Fruit fly (Drosophila melanogaster) whole organism, prepupa: ENCODE data around the gene CG2247.
A peak's percentile ranks its signal among the peaks of the same experiment; 100 is the strongest.

ENCODE experiments used
- Blimp-1 ChIP-seq: fragments of 200-800 bp; sonication (Bioruptor generic); optimal IDR thresholded peaks from 3 replicates; lab custom pipeline; 2017; ENCODE audit warnings: missing biosample characterization, missing genetic modification characterization, mild to moderate bottlenecking, moderate library complexity, missing genetic modification reagents
- CG10631 ChIP-seq: fragments of 200-800 bp; sonication (Bioruptor generic); optimal IDR thresholded peaks from 2 replicates; lab custom pipeline; 2016; ENCODE audit warnings: missing biosample characterization, missing genetic modification characterization
- CG10669 ChIP-seq: fragments of 200-800 bp; sonication (Bioruptor generic); optimal IDR thresholded peaks from 3 replicates; lab custom pipeline; 2018; ENCODE audit warnings: missing biosample characterization, mild to moderate bottlenecking, missing genetic modification characterization, moderate library complexity
- CG11294 ChIP-seq: fragments of 200-800 bp; sonication (Bioruptor generic); IDR thresholded peaks from 2 replicates; pipeline ENCODE4 v1.3.6; 2022; ENCODE audit warnings: missing biosample characterization, missing genetic modification characterization
- CG11762 ChIP-seq: fragments of 200-800 bp; sonication (Bioruptor generic); optimal IDR thresholded peaks from 3 replicates; lab custom pipeline; 2016; ENCODE audit warnings: missing biosample characterization, missing genetic modification characterization; ENCODE audit not compliant: insufficient read depth
- CG15336 ChIP-seq: fragments of 200-800 bp; sonication (Bioruptor generic); IDR thresholded peaks from 2 replicates; pipeline ENCODE4 v1.3.6; 2022; ENCODE audit warnings: missing biosample characterization, missing genetic modification characterization
- CG16779 ChIP-seq: fragments of 200-800 bp; sonication (Bioruptor generic); optimal IDR thresholded peaks from 3 replicates; lab custom pipeline; 2017; ENCODE audit warnings: missing biosample characterization, mild to moderate bottlenecking, missing genetic modification characterization
- CG3032 ChIP-seq: fragments of 200-800 bp; optimal IDR thresholded peaks from 2 replicates; lab custom pipeline; 2019; ENCODE audit warnings: missing biosample characterization, mild to moderate bottlenecking, missing genetic modification characterization, moderate library complexity
- CG31627 ChIP-seq: fragments of 200-800 bp; sonication (Bioruptor generic); optimal IDR thresholded peaks from 3 replicates; lab custom pipeline; 2016; ENCODE audit warnings: missing biosample characterization, missing genetic modification characterization
- CG32006 ChIP-seq: fragments of 200-800 bp; sonication (Bioruptor generic); optimal IDR thresholded peaks from 3 replicates; lab custom pipeline; 2017; ENCODE audit warnings: missing biosample characterization, mild to moderate bottlenecking, missing genetic modification characterization
- CG3919 ChIP-seq: fragments of 200-800 bp; sonication (Bioruptor generic); optimal IDR thresholded peaks from 3 replicates; lab custom pipeline; 2016; ENCODE audit warnings: missing biosample characterization, missing genetic modification characterization
- CG4318 ChIP-seq: fragments of 200-800 bp; sonication (Bioruptor generic); optimal IDR thresholded peaks from 3 replicates; lab custom pipeline; 2017; ENCODE audit warnings: missing biosample characterization, mild to moderate bottlenecking, missing genetic modification characterization
- CG6163 ChIP-seq: fragments of 200-800 bp; sonication (Bioruptor generic); IDR thresholded peaks from 3 replicates; pipeline ENCODE4 v1.3.6; 2022; ENCODE audit warnings: missing biosample characterization, missing genetic modification characterization
- CG6792 ChIP-seq: fragments of 200-800 bp; sonication (Bioruptor generic); optimal IDR thresholded peaks from 3 replicates; lab custom pipeline; 2016; ENCODE audit warnings: missing biosample characterization, missing genetic modification characterization
- CG6808 ChIP-seq: fragments of 200-800 bp; sonication (Bioruptor generic); optimal IDR thresholded peaks from 3 replicates; lab custom pipeline; 2017; ENCODE audit warnings: missing biosample characterization, missing genetic modification characterization, mild to moderate bottlenecking, moderate library complexity, missing genetic modification reagents
- CG7368 ChIP-seq: fragments of 200-800 bp; sonication (Bioruptor generic); optimal IDR thresholded peaks from 3 replicates; lab custom pipeline; 2016; ENCODE audit warnings: missing biosample characterization, missing genetic modification characterization
- CG8119 ChIP-seq: fragments of 200-800 bp; sonication (Bioruptor generic); IDR thresholded peaks from 3 replicates; pipeline ENCODE4 v1.3.6; 2022; ENCODE audit warnings: missing biosample characterization, missing genetic modification characterization
- CG8319 ChIP-seq: fragments of 200-800 bp; sonication (Bioruptor generic); optimal IDR thresholded peaks from 3 replicates; lab custom pipeline; 2016; ENCODE audit warnings: missing biosample characterization, missing genetic modification characterization
- CG8632 ChIP-seq: fragments of 200-800 bp; sonication (Bioruptor generic); optimal IDR thresholded peaks from 3 replicates; lab custom pipeline; 2016; ENCODE audit warnings: missing biosample characterization, missing genetic modification characterization
- CG9139 ChIP-seq: fragments of 200-800 bp; sonication (Bioruptor generic); optimal IDR thresholded peaks from 3 replicates; lab custom pipeline; 2017; ENCODE audit warnings: missing biosample characterization, mild to moderate bottlenecking, missing genetic modification characterization
- Eip75B ChIP-seq: fragments of 200-800 bp; sonication (Bioruptor generic); optimal IDR thresholded peaks from 3 replicates; lab custom pipeline; 2016; ENCODE audit warnings: missing biosample characterization, missing genetic modification characterization
- Eip93F ChIP-seq: fragments of 200-800 bp; sonication (Bioruptor generic); optimal IDR thresholded peaks from 2 replicates; lab custom pipeline; 2016; ENCODE audit warnings: missing biosample characterization, mild to moderate bottlenecking, missing genetic modification characterization
- Ets21C ChIP-seq: fragments of 200-800 bp; sonication (Bioruptor generic); optimal IDR thresholded peaks from 3 replicates; lab custom pipeline; 2016; ENCODE audit warnings: missing biosample characterization, missing genetic modification characterization
- Ets96B ChIP-seq: fragments of 200-800 bp; optimal IDR thresholded peaks from 2 replicates; lab custom pipeline; 2019; ENCODE audit warnings: missing biosample characterization, mild to moderate bottlenecking, missing genetic modification characterization, moderate library complexity
- Gug ChIP-seq: fragments of 200-800 bp; sonication (Bioruptor generic); IDR thresholded peaks from 2 replicates; pipeline ENCODE4 v1.3.6; 2022; ENCODE audit warnings: missing biosample characterization, missing genetic modification characterization
- Hr38 ChIP-seq: sonication (Bioruptor generic); optimal IDR thresholded peaks from 2 replicates; lab custom pipeline; 2016; ENCODE audit warnings: missing biosample characterization, missing genetic modification characterization
- Hr39 ChIP-seq: fragments of 200-800 bp; sonication (Bioruptor generic); optimal IDR thresholded peaks from 2 replicates; lab custom pipeline; 2016; ENCODE audit warnings: missing biosample characterization, missing genetic modification characterization
- Hr4 ChIP-seq: fragments of 200-800 bp; sonication (Bioruptor generic); optimal IDR thresholded peaks from 3 replicates; lab custom pipeline; 2016; ENCODE audit warnings: missing biosample characterization, missing genetic modification characterization
- Lpt ChIP-seq: fragments of 200-800 bp; sonication (Bioruptor generic); optimal IDR thresholded peaks from 3 replicates; lab custom pipeline; 2016; ENCODE audit warnings: missing biosample characterization, missing genetic modification characterization
- Met ChIP-seq: fragments of 200-800 bp; sonication (Bioruptor generic); optimal IDR thresholded peaks from 3 replicates; lab custom pipeline; 2016; ENCODE audit warnings: missing biosample characterization, missing genetic modification characterization
- OdsH ChIP-seq: fragments of 200-800 bp; sonication (Bioruptor generic); optimal IDR thresholded peaks from 3 replicates; lab custom pipeline; 2016; ENCODE audit warnings: missing biosample characterization, missing genetic modification characterization
- Smox ChIP-seq: fragments of 200-800 bp; sonication (Bioruptor generic); optimal IDR thresholded peaks from 3 replicates; lab custom pipeline; 2016; ENCODE audit warnings: missing biosample characterization, missing genetic modification characterization
- Sox102F ChIP-seq: fragments of 200-800 bp; sonication (Bioruptor generic); optimal IDR thresholded peaks from 2 replicates; lab custom pipeline; 2016; ENCODE audit warnings: missing biosample characterization, mild to moderate bottlenecking, missing genetic modification characterization
- Sox14 ChIP-seq: fragments of 200-800 bp; sonication (Bioruptor generic); optimal IDR thresholded peaks from 3 replicates; lab custom pipeline; 2016; ENCODE audit warnings: missing biosample characterization, missing genetic modification characterization
- Sox15 ChIP-seq: fragments of 200-800 bp; sonication (Bioruptor generic); optimal IDR thresholded peaks from 3 replicates; lab custom pipeline; 2016; ENCODE audit warnings: missing biosample characterization, missing genetic modification characterization
- achi ChIP-seq: fragments of 200-800 bp; sonication (Bioruptor generic); optimal IDR thresholded peaks from 3 replicates; lab custom pipeline; 2016; ENCODE audit warnings: missing biosample characterization, missing genetic modification characterization
- acj6 ChIP-seq: fragments of 200-800 bp; sonication (Bioruptor generic); optimal IDR thresholded peaks from 3 replicates; lab custom pipeline; 2016; ENCODE audit warnings: missing biosample characterization, missing genetic modification characterization
- cyc ChIP-seq: fragments of 200-800 bp; sonication (Bioruptor generic); optimal IDR thresholded peaks from 3 replicates; lab custom pipeline; 2016; ENCODE audit warnings: missing biosample characterization, missing genetic modification characterization
- dac ChIP-seq: fragments of 200-800 bp; sonication (Bioruptor generic); optimal IDR thresholded peaks from 2 replicates; lab custom pipeline; 2017; ENCODE audit warnings: missing biosample characterization, mild to moderate bottlenecking, missing genetic modification characterization
- eg ChIP-seq: fragments of 200-800 bp; sonication (Bioruptor generic); IDR thresholded peaks from 3 replicates; pipeline ENCODE4 v1.3.6; 2022; ENCODE audit warnings: missing biosample characterization, missing genetic modification characterization
- esn ChIP-seq: fragments of 200-800 bp; sonication (Bioruptor generic); optimal IDR thresholded peaks from 2 replicates; lab custom pipeline; 2016; ENCODE audit warnings: missing biosample characterization, mild to moderate bottlenecking, missing genetic modification characterization, moderate library complexity
- fd85E ChIP-seq: fragments of 200-800 bp; sonication (Bioruptor generic); optimal IDR thresholded peaks from 3 replicates; lab custom pipeline; 2016; ENCODE audit warnings: missing biosample characterization, missing genetic modification characterization
- fkh ChIP-seq: fragments of 200-800 bp; sonication (Bioruptor generic); optimal IDR thresholded peaks from 3 replicates; lab custom pipeline; 2017; ENCODE audit warnings: missing biosample characterization, mild to moderate bottlenecking, missing genetic modification characterization, moderate library complexity
- net ChIP-seq: fragments of 200-800 bp; sonication (Bioruptor generic); optimal IDR thresholded peaks from 3 replicates; lab custom pipeline; 2016; ENCODE audit warnings: missing biosample characterization, missing genetic modification characterization
- pdm3 ChIP-seq: fragments of 200-800 bp; sonication (Bioruptor generic); optimal IDR thresholded peaks from 3 replicates; lab custom pipeline; 2016; ENCODE audit warnings: missing biosample characterization, missing genetic modification characterization
- salr ChIP-seq, 2 experiments: fragments of 200-800 bp; sonication (Bioruptor generic); optimal IDR thresholded peaks; 3 replicates each; lab custom pipeline; 2016 to 2018; ENCODE audit warnings: missing biosample characterization in 2 of 2, missing genetic modification characterization in 2 of 2, mild to moderate bottlenecking in 1 of 2
- spab ChIP-seq: fragments of 200-800 bp; sonication (Bioruptor generic); optimal IDR thresholded peaks from 2 replicates; lab custom pipeline; 2017; ENCODE audit warnings: missing biosample characterization, mild to moderate bottlenecking, missing genetic modification characterization, missing genetic modification reagents
- ss ChIP-seq, 2 experiments: fragments of 200-800 bp; sonication (Bioruptor generic); optimal IDR thresholded peaks; 2 replicates in 1 of 2; 3 replicates in 1 of 2; lab custom pipeline; 2017 to 2018; ENCODE audit warnings: mild to moderate bottlenecking in 2 of 2, missing biosample characterization in 2 of 2, missing genetic modification characterization in 2 of 2, moderate library complexity in 1 of 2
- svp ChIP-seq: fragments of 200-800 bp; sonication (Bioruptor generic); peaks from one replicate; lab custom pipeline; 2016; ENCODE audit warnings: missing biosample characterization, missing genetic modification characterization
- topi ChIP-seq: fragments of 200-800 bp; sonication (Bioruptor generic); optimal IDR thresholded peaks from 3 replicates; lab custom pipeline; 2016; ENCODE audit warnings: missing biosample characterization, missing genetic modification characterization
- vri ChIP-seq: fragments of 200-800 bp; sonication (Bioruptor generic); optimal IDR thresholded peaks from 3 replicates; lab custom pipeline; 2016; ENCODE audit warnings: missing biosample characterization, mild to moderate bottlenecking, missing genetic modification characterization

Gene CG2247

DNA sequence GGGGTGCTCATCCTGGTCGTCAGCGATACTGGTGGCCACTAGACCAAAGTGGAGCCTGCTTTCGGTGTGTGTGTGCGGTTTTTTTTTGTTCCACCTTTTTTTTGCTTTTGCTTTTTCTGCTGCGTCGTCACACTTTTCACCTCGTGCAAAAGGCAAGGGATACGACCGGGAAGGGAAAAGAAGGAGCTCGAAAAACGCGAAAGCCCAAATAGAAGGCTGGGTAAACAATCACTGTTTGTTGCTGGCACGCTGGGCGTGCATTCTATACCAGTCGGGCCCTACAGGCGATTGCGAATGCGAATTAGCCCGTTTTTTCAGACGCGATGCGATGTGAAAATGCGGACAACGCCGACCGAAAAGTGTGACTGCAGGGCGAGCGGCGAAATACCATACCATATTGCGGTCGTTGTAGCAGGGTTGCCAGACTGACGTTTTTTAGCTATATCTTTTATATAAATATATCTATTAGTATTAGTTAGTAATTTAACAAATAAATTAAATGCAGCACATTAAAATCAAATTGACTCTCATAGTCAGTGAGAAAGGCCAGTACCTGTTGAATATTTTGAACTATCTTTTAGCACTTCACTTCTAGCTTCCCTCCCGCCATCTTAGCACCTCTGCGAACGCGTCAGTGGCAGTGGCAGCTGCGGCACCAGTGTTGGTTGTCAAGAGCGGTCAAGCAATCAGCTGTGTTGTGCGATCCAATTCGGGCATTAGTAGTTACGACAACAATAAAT, 41.3 kb downstream of the CG2247 start, which contains the start of the genes Polr2A and CG11699:
Gene Polr2A (minus strand): TSS at position 371 of the 740 bp plus-strand sequence.
Gene CG11699 (plus strand): TSS at position 666 of the 740 bp plus-strand sequence.
- TF ChIP-seq CG11294 (GFP tag; lab: Robert Waterston, UW) (no peak), topi (GFP tag; lab: Kevin White, UChicago) (no peak), OdsH (GFP tag; lab: Kevin White, UChicago) (no peak), CG31627 (GFP tag; lab: Kevin White, UChicago) (peak; percentile 10), vri (GFP tag; lab: Kevin White, UChicago) (no peak), Smox (GFP tag; lab: Kevin White, UChicago) (no peak), ss (GFP tag; optimal IDR thresholded peaks at IDR 0.05; lab: Kevin White, UChicago) (peak; percentile 64 to 70), Lpt (GFP tag; lab: Kevin White, UChicago) (no peak), CG8119 (GFP tag; lab: Robert Waterston, UW) (peak; percentile 66; the same call in 1 of the 3 replicates), Hr4 (GFP tag; lab: Kevin White, UChicago) (no peak), CG7368 (GFP tag; lab: Kevin White, UChicago) (no peak), dac (GFP tag; lab: Kevin White, UChicago) (no peak), Eip75B (GFP tag; lab: Kevin White, UChicago) (no peak), Sox102F (GFP tag; lab: Kevin White, UChicago) (no peak), svp (no peak), Hr39 (GFP tag; lab: Kevin White, UChicago) (no peak), CG4318 (no peak), cyc (GFP tag; lab: Kevin White, UChicago) (peak; percentile 8), CG10669 (no peak), net (GFP tag; lab: Kevin White, UChicago) (no peak), Sox14 (GFP tag; lab: Kevin White, UChicago) (peak; percentile 11), CG3032 (tag; lab: Kevin White, UChicago) (peak; percentile 48), Eip93F (GFP tag; lab: Kevin White, UChicago) (no peak), salr (GFP tag; optimal IDR thresholded peaks at IDR 0.05; lab: Kevin White, UChicago) (no peak), fd85E (GFP tag; lab: Kevin White, UChicago) (no peak), spab (GFP tag; lab: Kevin White, UChicago) (no peak), CG15336 (GFP tag; lab: Robert Waterston, UW) (peak; percentile 57), Hr38 (GFP tag; lab: Kevin White, UChicago) (no peak), Gug (GFP tag; lab: Robert Waterston, UW) (peak; percentile 18; the same call in 1 of the 2 replicates), CG3919 (GFP tag; lab: Kevin White, UChicago) (no peak), CG8632 (GFP tag; lab: Kevin White, UChicago) (no peak), CG6163 (peak; percentile 57; the same call in 1 of the 3 replicates), acj6 (no peak), Ets21C (GFP tag; lab: Kevin White, UChicago) (no peak), CG6792 (GFP tag; lab: Kevin White, UChicago) (no peak), CG9139 (GFP tag; lab: Kevin White, UChicago) (peak; percentile 2), CG32006 (GFP tag; lab: Kevin White, UChicago) (peak; percentile 31), CG16779 (tag; lab: Kevin White, UChicago) (no peak), achi (GFP tag; lab: Kevin White, UChicago) (peak; percentile 38), Met (GFP tag; lab: Kevin White, UChicago) (no peak), CG10631 (peak; percentile 51), CG6808 (GFP tag; lab: Kevin White, UChicago) (peak; percentile 64), pdm3 (GFP tag; lab: Kevin White, UChicago) (no peak), CG11762 (GFP tag; lab: Kevin White, UChicago) (no peak), Sox15 (GFP tag; lab: Kevin White, UChicago) (peak; percentile 12), Ets96B (peak; percentile 31), Blimp-1 (GFP tag; lab: Kevin White, UChicago) (no peak), eg (GFP tag; lab: Robert Waterston, UW) (peak; percentile 38; the same call in 1 of the 3 replicates), esn (peak; percentile 19), fkh (GFP tag; lab: Kevin White, UChicago) (no peak), CG8319 (GFP tag; lab: Kevin White, UChicago) (no peak)
